Fruit fly (Drosophila melanogaster) whole organism, embryonic: ENCODE measurements around the gene CG14883.

Experiments used
- Adf1 ChIP-seq: fragments of 200-800 bp; sonication (Bioruptor generic); IDR thresholded peaks from 2 replicates; pipeline ENCODE4 v1.3.6; 2022; ENCODE audit warnings: missing biosample characterization, missing genetic modification characterization
- CG11456 ChIP-seq: fragments of 200-800 bp; sonication (Bioruptor generic); IDR thresholded peaks from 3 replicates; pipeline ENCODE4 v1.3.6; 2022; ENCODE audit warnings: missing biosample characterization, missing genetic modification characterization
- CG11504 ChIP-seq: fragments of 200-800 bp; sonication (Bioruptor generic); optimal IDR thresholded peaks from 3 replicates; lab custom pipeline; 2019; ENCODE audit warnings: missing biosample characterization, mild to moderate bottlenecking, missing genetic modification characterization, moderate library complexity
- CG11695 ChIP-seq: fragments of 200-800 bp; sonication (Bioruptor generic); IDR thresholded peaks from 3 replicates; pipeline ENCODE4 v1.3.6; 2022; ENCODE audit warnings: missing biosample characterization, missing genetic modification characterization
- CG12155 ChIP-seq: fragments of 200-800 bp; sonication (Bioruptor generic); optimal IDR thresholded peaks from 3 replicates; lab custom pipeline; 2016; ENCODE audit warnings: missing biosample characterization, missing genetic modification characterization
- CG12942 ChIP-seq: fragments of 200-800 bp; sonication (Bioruptor generic); optimal IDR thresholded peaks from 3 replicates; lab custom pipeline; 2016; ENCODE audit warnings: missing biosample characterization, missing genetic modification characterization
- CG13123 ChIP-seq: fragments of 200-800 bp; sonication (Bioruptor generic); optimal IDR thresholded peaks from 2 replicates; lab custom pipeline; 2016; ENCODE audit warnings: missing biosample characterization, missing genetic modification characterization
- CG14014 ChIP-seq: fragments of 200-800 bp; sonication (Bioruptor generic); IDR thresholded peaks from 2 replicates; pipeline ENCODE4 v1.3.6; 2022; ENCODE audit warnings: missing biosample characterization, missing genetic modification characterization
- CG16813 ChIP-seq: fragments of 200-800 bp; sonication (Bioruptor generic); IDR thresholded peaks from 3 replicates; pipeline ENCODE4 v1.3.6; 2022; ENCODE audit warnings: missing biosample characterization, missing genetic modification characterization; ENCODE audit not compliant: partially characterized antibody
- CG1832 ChIP-seq: fragments of 200-800 bp; sonication (Bioruptor generic); optimal IDR thresholded peaks from 2 replicates; lab custom pipeline; 2017; ENCODE audit warnings: missing biosample characterization, mild to moderate bottlenecking, missing genetic modification characterization, inconsistent platforms
- CG3163 ChIP-seq: fragments of 200-800 bp; sonication (Bioruptor generic); optimal IDR thresholded peaks from 3 replicates; lab custom pipeline; 2016; ENCODE audit warnings: missing biosample characterization, missing genetic modification characterization
- CG4360 ChIP-seq: fragments of 200-800 bp; sonication (Bioruptor generic); IDR thresholded peaks from 2 replicates; pipeline ENCODE4 v1.3.6; 2022; ENCODE audit warnings: missing biosample characterization, missing genetic modification characterization
- CG4404 ChIP-seq: fragments of 200-800 bp; sonication (Bioruptor generic); IDR thresholded peaks from 2 replicates; pipeline ENCODE4 v1.3.6; 2022; ENCODE audit warnings: missing biosample characterization, missing genetic modification characterization
- CG5245 ChIP-seq: fragments of 200-800 bp; sonication (Bioruptor generic); optimal IDR thresholded peaks from 3 replicates; lab custom pipeline; 2016; ENCODE audit warnings: missing biosample characterization, missing genetic modification characterization
- CG5953 ChIP-seq: fragments of 200-800 bp; sonication (Bioruptor generic); IDR thresholded peaks from 2 replicates; pipeline ENCODE4 v1.3.6; 2022; ENCODE audit warnings: missing biosample characterization, missing genetic modification characterization
- CG6175 ChIP-seq: fragments of 200-800 bp; sonication (Bioruptor generic); IDR thresholded peaks from 3 replicates; pipeline ENCODE4 v1.3.6; 2022; ENCODE audit warnings: missing biosample characterization, missing genetic modification characterization
- CG6254 ChIP-seq: fragments of 200-800 bp; sonication (Bioruptor generic); optimal IDR thresholded peaks from 3 replicates; lab custom pipeline; 2017; ENCODE audit warnings: mild to moderate bottlenecking, missing biosample characterization, missing genetic modification reagents, missing genetic modification characterization
- CG6272 ChIP-seq: fragments of 200-800 bp; sonication (Bioruptor generic); IDR thresholded peaks from 2 replicates; pipeline ENCODE4 v1.3.6; 2022; ENCODE audit warnings: missing biosample characterization, missing genetic modification characterization
- CG6689 ChIP-seq: fragments of 200-800 bp; sonication (Bioruptor generic); IDR thresholded peaks from 2 replicates; pipeline ENCODE4 v1.3.6; 2022; ENCODE audit warnings: missing biosample characterization, missing genetic modification characterization
- CG7271 ChIP-seq: fragments of 200-800 bp; sonication (Bioruptor generic); optimal IDR thresholded peaks from 2 replicates; lab custom pipeline; 2018; ENCODE audit warnings: missing biosample characterization, mild to moderate bottlenecking, missing genetic modification characterization, moderate library complexity
- CG7987 ChIP-seq: fragments of 200-800 bp; sonication (Bioruptor generic); optimal IDR thresholded peaks from 2 replicates; lab custom pipeline; 2018; ENCODE audit warnings: missing biosample characterization, mild to moderate bottlenecking, missing genetic modification characterization, moderate library complexity
- Camta ChIP-seq: fragments of 200-800 bp; sonication (Bioruptor generic); optimal IDR thresholded peaks from 2 replicates; lab custom pipeline; 2016; ENCODE audit warnings: missing biosample characterization, missing genetic modification characterization
- CoRest ChIP-seq: fragments of 200-800 bp; sonication (Bioruptor generic); optimal IDR thresholded peaks from 3 replicates; lab custom pipeline; 2018; ENCODE audit warnings: missing biosample characterization, mild to moderate bottlenecking, missing genetic modification characterization, moderate library complexity
- Jarid2 ChIP-seq: fragments of 200-800 bp; sonication (Bioruptor generic); optimal IDR thresholded peaks from 3 replicates; lab custom pipeline; 2017; ENCODE audit warnings: mild to moderate bottlenecking, missing biosample characterization, missing genetic modification reagents, missing genetic modification characterization
- Mes4 ChIP-seq: fragments of 200-800 bp; sonication (Bioruptor generic); optimal IDR thresholded peaks from 2 replicates; lab custom pipeline; 2016; ENCODE audit warnings: missing biosample characterization, missing genetic modification characterization
- Nf-YA ChIP-seq: fragments of 200-800 bp; sonication (Bioruptor generic); IDR thresholded peaks from 2 replicates; pipeline ENCODE4 v1.3.6; 2022; ENCODE audit warnings: missing biosample characterization, missing genetic modification characterization
- Tbp ChIP-seq: fragments of >200 bp; optimal IDR thresholded peaks from 2 replicates; lab custom pipeline; 2018; ENCODE audit warnings: missing biosample characterization, missing genetic modification characterization
- al ChIP-seq: fragments of 200-800 bp; sonication (Bioruptor generic); IDR thresholded peaks from 2 replicates; pipeline ENCODE4 v1.3.6; 2022; ENCODE audit warnings: missing biosample characterization, missing genetic modification characterization
- ara ChIP-seq: fragments of 200-800 bp; sonication (Bioruptor generic); IDR thresholded peaks from 2 replicates; pipeline ENCODE4 v1.3.6; 2022; ENCODE audit warnings: missing biosample characterization, missing genetic modification characterization
- bab2 ChIP-seq: fragments of 200-800 bp; sonication (Bioruptor generic); optimal IDR thresholded peaks from 2 replicates; lab custom pipeline; 2016; ENCODE audit warnings: missing biosample characterization, missing genetic modification characterization
- chm ChIP-seq: fragments of 200-800 bp; sonication (Bioruptor generic); IDR thresholded peaks from 2 replicates; pipeline ENCODE4 v1.3.6; 2022; ENCODE audit warnings: missing biosample characterization, missing genetic modification characterization
- disco-r ChIP-seq: fragments of 200-800 bp; sonication (Bioruptor generic); optimal IDR thresholded peaks from 2 replicates; lab custom pipeline; 2016; ENCODE audit warnings: missing biosample characterization, missing genetic modification characterization
- dysf ChIP-seq: fragments of 200-800 bp; sonication (Bioruptor generic); IDR thresholded peaks from 3 replicates; pipeline ENCODE4 v1.3.6; 2022; ENCODE audit warnings: missing biosample characterization, missing genetic modification characterization
- emc ChIP-seq: fragments of 200-800 bp; sonication (Bioruptor generic); optimal IDR thresholded peaks from 2 replicates; lab custom pipeline; 2016; ENCODE audit warnings: missing biosample characterization, missing genetic modification characterization
- fru ChIP-seq: fragments of >200 bp; optimal IDR thresholded peaks from 2 replicates; lab custom pipeline; 2017
- fu2 ChIP-seq: fragments of 200-800 bp; sonication (Bioruptor generic); optimal IDR thresholded peaks from 2 replicates; lab custom pipeline; 2016; ENCODE audit warnings: missing biosample characterization, missing genetic modification characterization
- hkb ChIP-seq, 2 experiments: fragments of 200-800 bp in 1 of 2; fragments of >200 bp in 1 of 2; sonication (Bioruptor generic) in 1 of 2; IDR thresholded peaks in 1 of 2; optimal IDR thresholded peaks in 1 of 2; 2 replicates each; pipeline versions ENCODE4 v1.3.6 to Lab custom; 2017 to 2022; ENCODE audit warnings: missing biosample characterization in 1 of 2, missing genetic modification characterization in 1 of 2
- ken ChIP-seq: fragments of 200-800 bp; sonication (Bioruptor generic); IDR thresholded peaks from 3 replicates; pipeline ENCODE4 v1.3.6; 2022; ENCODE audit warnings: missing biosample characterization, missing genetic modification characterization
- lilli ChIP-seq: fragments of 200-800 bp; sonication (Bioruptor generic); optimal IDR thresholded peaks from 3 replicates; lab custom pipeline; 2016; ENCODE audit warnings: missing biosample characterization, missing genetic modification characterization
- lola ChIP-seq, 3 experiments: fragments of >200 bp in 2 of 3; fragments of 200-800 bp in 1 of 3; sonication (Bioruptor generic) in 1 of 3; optimal IDR thresholded peaks; 2 replicates each; lab custom pipeline; 2017 to 2019; ENCODE audit warnings: missing biosample characterization in 3 of 3, missing genetic modification characterization in 3 of 3, mild to moderate bottlenecking in 1 of 3, moderate library complexity in 1 of 3
- mld ChIP-seq: fragments of 200-800 bp; sonication (Bioruptor generic); IDR thresholded peaks from 3 replicates; pipeline ENCODE4 v1.3.6; 2022; ENCODE audit warnings: missing biosample characterization, missing genetic modification characterization; ENCODE audit not compliant: partially characterized antibody
- nom ChIP-seq: fragments of 200-800 bp; sonication (Bioruptor generic); optimal IDR thresholded peaks from 2 replicates; lab custom pipeline; 2017; ENCODE audit warnings: missing biosample characterization, missing genetic modification characterization, mild to moderate bottlenecking, moderate library complexity, missing genetic modification reagents
- org-1 ChIP-seq: fragments of 200-800 bp; sonication (Bioruptor generic); optimal IDR thresholded peaks from 2 replicates; lab custom pipeline; 2017; ENCODE audit warnings: missing biosample characterization, missing genetic modification characterization
- pho ChIP-seq: fragments of 200-800 bp; sonication (Bioruptor generic); optimal IDR thresholded peaks from 2 replicates; lab custom pipeline; 2016; ENCODE audit warnings: missing biosample characterization, missing genetic modification characterization
- run ChIP-seq: fragments of 200-800 bp; sonication (Bioruptor generic); optimal IDR thresholded peaks from 3 replicates; lab custom pipeline; 2018; ENCODE audit warnings: missing biosample characterization, mild to moderate bottlenecking, missing genetic modification characterization
- sima ChIP-seq: fragments of 200-800 bp; sonication (Bioruptor generic); optimal IDR thresholded peaks from 2 replicates; lab custom pipeline; 2016; ENCODE audit warnings: missing biosample characterization, missing genetic modification characterization
- slbo ChIP-seq: fragments of 200-800 bp; sonication (Bioruptor generic); IDR thresholded peaks from 2 replicates; pipeline ENCODE4 v1.3.6; 2022; ENCODE audit warnings: missing biosample characterization, missing genetic modification characterization
- tin ChIP-seq: fragments of 200-800 bp; sonication (Bioruptor generic); optimal IDR thresholded peaks from 3 replicates; lab custom pipeline; 2016; ENCODE audit warnings: missing biosample characterization, missing genetic modification characterization
- trem ChIP-seq: fragments of 200-800 bp; optimal IDR thresholded peaks from 3 replicates; lab custom pipeline; 2019; ENCODE audit warnings: missing biosample characterization, mild to moderate bottlenecking, missing genetic modification characterization, moderate library complexity
- vnd ChIP-seq: fragments of 200-800 bp; sonication (Bioruptor generic); IDR thresholded peaks from 3 replicates; pipeline ENCODE4 v1.3.6; 2022; ENCODE audit warnings: missing biosample characterization, missing genetic modification characterization; ENCODE audit not compliant: partially characterized antibody

The CG14883 gene

dm6 chr3R:16469501-16470263 is 13.8 kb downstream of the CG14883 start, which contains the start of the genes CG42232 and CSN5 (continued):
- TF ChIP-seq CG7271 (tag; lab: Kevin White, UChicago): no peak
- peak; percentile 69 for TF ChIP-seq slbo (GFP tag; lab: Robert Waterston, UW)
- 0 out of 2 replicates have a peak, but pooled peaks have one; percentile 16 for TF ChIP-seq CG5953
- no peak for TF ChIP-seq lilli (GFP tag; lab: Kevin White, UChicago)
- TF ChIP-seq CG4404 (GFP tag; lab: Robert Waterston, UW): no peak
- TF ChIP-seq CG5245 (GFP tag; lab: Kevin White, UChicago): peak; percentile 49
- TF ChIP-seq lola (GFP tag; optimal IDR thresholded peaks at IDR 0.05; lab: Kevin White, UChicago): peak in 1 of 3 experiments; percentile 62
- TF ChIP-seq disco-r (GFP tag; lab: Kevin White, UChicago): no peak
- TF ChIP-seq vnd: no peak
- no peak for TF ChIP-seq org-1 (GFP tag; lab: Kevin White, UChicago)
- no peak for TF ChIP-seq CG6175
- TF ChIP-seq CoRest (tag; lab: Kevin White, UChicago): peak; percentile 79
- TF ChIP-seq CG13123 (GFP tag; lab: Kevin White, UChicago): peak; percentile 32
- TF ChIP-seq ken (GFP tag; lab: Robert Waterston, UW): no peak
- no peak for TF ChIP-seq Adf1 (GFP tag; lab: Robert Waterston, UW)
- TF ChIP-seq trem (tag; lab: Kevin White, UChicago): peak; percentile 99
- TF ChIP-seq CG11695 (GFP tag; lab: Robert Waterston, UW): no peak
- no peak for TF ChIP-seq hkb (optimal IDR thresholded peaks at IDR 0.05; lab: Kevin White, UChicago)
- peak; percentile 51; the same call in 1 of the 2 replicates for TF ChIP-seq hkb (GFP tag; IDR thresholded peaks at IDR 0.05; lab: Robert Waterston, UW)
- TF ChIP-seq bab2 (GFP tag; lab: Kevin White, UChicago): peak; percentile 69
- TF ChIP-seq dysf (GFP tag; lab: Robert Waterston, UW): 0 out of 3 replicates have a peak, but pooled peaks have one; percentile 19
- TF ChIP-seq CG12942 (GFP tag; lab: Kevin White, UChicago): peak; percentile 21
- no peak; the same call in 2 of the 3 replicates for TF ChIP-seq CG16813
- TF ChIP-seq emc (GFP tag; lab: Kevin White, UChicago): no peak
- no peak for TF ChIP-seq CG7987
- peak; percentile 17 for TF ChIP-seq run (tag; lab: Kevin White, UChicago)
- TF ChIP-seq Tbp: no peak
- peak; percentile 69; the same call in 2 of the 3 replicates for TF ChIP-seq CG11456 (GFP tag; lab: Robert Waterston, UW)
- TF ChIP-seq Camta (GFP tag; lab: Kevin White, UChicago): peak; percentile 22
- TF ChIP-seq pho (GFP tag; lab: Kevin White, UChicago): peak; percentile 55
- TF ChIP-seq CG6272 (GFP tag; lab: Robert Waterston, UW): peak; percentile 45; the same call in 1 of the 2 replicates
- peak; percentile 55 for TF ChIP-seq CG12155 (GFP tag; lab: Kevin White, UChicago)
- TF ChIP-seq Mes4 (GFP tag; lab: Kevin White, UChicago): no peak
- TF ChIP-seq Jarid2 (GFP tag; lab: Kevin White, UChicago): no peak
- TF ChIP-seq Nf-YA (GFP tag; lab: Robert Waterston, UW): no peak
- TF ChIP-seq CG14014: peak; percentile 55; the same call in 1 of the 2 replicates
- TF ChIP-seq CG3163: no peak
- TF ChIP-seq fru (lab: Kevin White, UChicago): no peak
- peak; percentile 47; the same call in 1 of the 2 replicates for TF ChIP-seq ara
- TF ChIP-seq CG6689 (GFP tag; lab: Robert Waterston, UW): peak; percentile 59
- no peak for TF ChIP-seq al (GFP tag; lab: Robert Waterston, UW)
- TF ChIP-seq CG1832 (GFP tag; lab: Kevin White, UChicago): no peak
- peak; percentile 48 for TF ChIP-seq tin (GFP tag; lab: Kevin White, UChicago)
- no peak for TF ChIP-seq chm (GFP tag; lab: Robert Waterston, UW)
- no peak for TF ChIP-seq nom (GFP tag; lab: Kevin White, UChicago)
- TF ChIP-seq mld (GFP tag; lab: Robert Waterston, UW): no peak
- TF ChIP-seq CG6254 (GFP tag; lab: Kevin White, UChicago): peak; percentile 21
- no peak for TF ChIP-seq CG4360 (GFP tag; lab: Robert Waterston, UW)
- TF ChIP-seq CG11504: no peak
- no peak for TF ChIP-seq sima (GFP tag; lab: Kevin White, UChicago)
- TF ChIP-seq fu2: no peak
